Worm (Caenorhabditis elegans): ENCODE data around the gene nhr-79.
A peak's percentile ranks its signal among the peaks of the same experiment; 100 is the strongest.

Gene nhr-79

DNA sequence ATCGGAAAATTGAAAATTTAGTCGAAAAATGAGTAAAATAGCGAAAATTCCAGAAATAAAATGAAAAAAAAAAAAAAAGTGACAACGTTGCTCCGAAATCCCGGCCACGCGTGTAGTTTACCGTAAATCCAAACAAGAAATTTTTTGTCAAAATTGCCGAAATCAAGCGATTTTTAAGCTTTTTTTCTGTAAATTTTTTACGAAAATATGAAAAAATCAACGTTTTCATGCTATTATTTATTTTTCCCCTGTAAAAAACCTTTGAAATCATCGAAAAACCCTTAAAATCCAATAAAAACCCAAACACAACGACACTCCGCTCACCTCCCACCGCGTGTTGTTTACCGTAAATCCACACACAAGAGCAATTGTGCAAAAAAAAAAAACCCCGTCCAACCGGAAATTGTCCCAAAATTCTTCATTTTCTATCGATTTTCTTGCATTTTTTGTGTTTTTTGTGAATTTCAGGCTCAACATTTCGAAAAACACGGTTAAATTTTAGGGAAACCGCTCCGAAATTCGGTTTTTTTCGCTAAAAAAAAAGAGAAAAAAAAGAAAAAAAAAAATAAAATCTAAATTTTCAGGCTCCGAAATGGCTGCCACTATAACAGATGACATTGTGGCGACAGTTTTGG is 21.6 kb downstream of the nhr-79 start, which contains the start of the genes Y39B6A.3 and pph-5:
Gene Y39B6A.3 (minus strand): TSS at position 51 of the 635 bp plus-strand sequence.
Gene pph-5 (plus strand): TSS at position 585 of the 635 bp plus-strand sequence.
- peak; percentile 94 for TF ChIP-seq R02D3.7 (tag; optimal IDR thresholded peaks at IDR 0.05)
- TF ChIP-seq ztf-11 (tag; optimal IDR thresholded peaks at IDR 0.05): no peak
- TF ChIP-seq nhr-11 (tag; optimal IDR thresholded peaks at IDR 0.05): peak; percentile 14
- TF ChIP-seq daf-8 (GFP tag; IDR thresholded peaks at IDR 0.05): no peak
- TF ChIP-seq unc-62 (GFP tag; optimal IDR thresholded peaks at IDR 0.05 in 1 of 2): no peak
- no peak for TF ChIP-seq unc-62 (tag; optimal IDR thresholded peaks at IDR 0.05)
- TF ChIP-seq Y48G9A.11 (GFP tag; IDR thresholded peaks at IDR 0.05): peak; percentile 99
- no peak for TF ChIP-seq T26A8.4 (GFP tag; IDR thresholded peaks at IDR 0.05)
- TF ChIP-seq egl-43 (GFP tag; IDR thresholded peaks at IDR 0.05): no peak
- no peak for TF ChIP-seq lir-3 (tag; optimal IDR thresholded peaks at IDR 0.05)
- TF ChIP-seq mxl-2 (GFP tag; conservative IDR thresholded peaks at IDR 0.05): no peak
- peak in 1 of 2 experiments; percentile 42 for TF ChIP-seq lsy-2 (tag; optimal IDR thresholded peaks at IDR 0.05)
- TF ChIP-seq ceh-62 (tag; optimal IDR thresholded peaks at IDR 0.05): no peak
- peak; percentile 48 for TF ChIP-seq mep-1 (tag; optimal IDR thresholded peaks at IDR 0.05)
- TF ChIP-seq mes-2 (tag; optimal IDR thresholded peaks at IDR 0.05; ENCODE audit: poor library complexity, severe bottlenecking): peak; percentile 48
- no peak for TF ChIP-seq madf-9 (GFP tag; conservative IDR thresholded peaks at IDR 0.05)
- TF ChIP-seq mxl-3 (GFP tag; optimal IDR thresholded peaks at IDR 0.05): no peak
- peak; percentile 37 for TF ChIP-seq dpl-1 (GFP tag; optimal IDR thresholded peaks at IDR 0.05)
- TF ChIP-seq hmg-1.1 (GFP tag; IDR thresholded peaks at IDR 0.05): 0 out of 2 replicates have a peak, but pooled peaks have one; percentile 26
- peak; percentile 100 for TF ChIP-seq T20F7.1 (GFP tag; optimal IDR thresholded peaks at IDR 0.05)
- no peak for TF ChIP-seq ztf-7 (tag; optimal IDR thresholded peaks at IDR 0.05)
- TF ChIP-seq ceh-32 (tag; optimal IDR thresholded peaks at IDR 0.05; ENCODE audit: poor library complexity): no peak
- TF ChIP-seq rbr-2 (tag; optimal IDR thresholded peaks at IDR 0.05): peak; percentile 35
- TF ChIP-seq aha-1 (tag): peak; percentile 24
- peak; percentile 19 for TF ChIP-seq dve-1 (tag; optimal IDR thresholded peaks at IDR 0.05; ENCODE audit: insufficient read depth)
- no peak for TF ChIP-seq nhr-42 (GFP tag; IDR thresholded peaks at IDR 0.05)
- no peak for TF ChIP-seq jun-1 (tag; optimal IDR thresholded peaks at IDR 0.05)
- TF ChIP-seq nhr-6 (tag; optimal IDR thresholded peaks at IDR 0.05): no peak
- no peak for TF ChIP-seq sdz-12 (GFP tag; optimal IDR thresholded peaks at IDR 0.05)

DNA sequence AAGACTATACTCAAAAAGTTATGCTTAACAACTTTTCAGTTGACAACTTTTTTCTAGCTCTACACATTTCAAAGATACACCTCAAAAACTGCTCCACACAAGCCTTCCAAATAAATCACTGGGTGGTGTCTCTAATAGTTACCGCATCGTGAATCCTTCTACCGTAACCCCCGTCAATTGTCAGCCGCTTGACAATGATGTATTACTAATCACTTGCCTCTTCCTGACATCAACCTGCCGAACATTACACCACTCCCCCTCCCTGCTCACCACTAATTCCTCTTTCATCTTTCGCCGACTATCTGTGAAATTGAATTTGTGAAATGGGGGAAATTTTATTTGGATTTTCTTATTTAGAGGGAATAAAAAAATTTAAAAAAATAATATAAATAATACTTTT is 30.0 kb downstream of the nhr-79 start:
- no peak for TF ChIP-seq ceh-82 (tag; optimal IDR thresholded peaks at IDR 0.05)
- TF ChIP-seq zip-11 (GFP tag; IDR thresholded peaks at IDR 0.05): no peak
- no peak for TF ChIP-seq pqm-1 (tag; optimal IDR thresholded peaks at IDR 0.05)
- no peak for TF ChIP-seq tra-1 (GFP tag; IDR thresholded peaks at IDR 0.05)
- TF ChIP-seq aha-1 (tag): no peak
- TF ChIP-seq lir-3 (tag; optimal IDR thresholded peaks at IDR 0.05): no peak
- TF ChIP-seq Y75B8A.6 (GFP tag; IDR thresholded peaks at IDR 0.05): no peak
- no peak for TF ChIP-seq hlh-30 (tag; optimal IDR thresholded peaks at IDR 0.05; ENCODE audit: insufficient read depth)
- TF ChIP-seq ZK546.5 (tag; optimal IDR thresholded peaks at IDR 0.05): no peak
- TF ChIP-seq F10B5.3 (tag; optimal IDR thresholded peaks at IDR 0.05): no peak
- TF ChIP-seq nhr-41 (GFP tag; IDR thresholded peaks at IDR 0.05): no peak
- TF ChIP-seq daf-12 (tag; optimal IDR thresholded peaks at IDR 0.05): no peak
- no peak for TF ChIP-seq ceh-28 (tag; optimal IDR thresholded peaks at IDR 0.05)
- TF ChIP-seq ztf-7 (tag; optimal IDR thresholded peaks at IDR 0.05): no peak

Data from whole organism, L4 larva.